Worm (Caenorhabditis elegans) whole organism, L3 larva: ENCODE measurements around the gene slt-1.

Experiments
- R02D3.7 ChIP-seq: fragments of 150-350 bp; optimal IDR thresholded peaks from 2 replicates; lab custom pipeline; 2014; ENCODE audit warnings: missing biosample characterization, missing genetic modification characterization
- ceh-82 ChIP-seq: fragments of 150-350 bp; optimal IDR thresholded peaks from 2 replicates; lab custom pipeline; 2014; ENCODE audit warnings: missing biosample characterization, missing genetic modification characterization
- daf-12 ChIP-seq: fragments of 150-350 bp; optimal IDR thresholded peaks from 2 replicates; lab custom pipeline; 2014; ENCODE audit warnings: missing biosample characterization, missing genetic modification reagents, missing genetic modification characterization
- fkh-10 ChIP-seq: sonication (generic microtip); optimal IDR thresholded peaks from 2 replicates; lab custom pipeline; 2017; ENCODE audit warnings: missing biosample characterization, missing genetic modification reagents, missing genetic modification characterization
- nhr-12 ChIP-seq: fragments of 150-350 bp; optimal IDR thresholded peaks from 2 replicates; lab custom pipeline; 2014; ENCODE audit warnings: missing biosample characterization, missing genetic modification characterization
- nhr-237 ChIP-seq: fragments of 150-350 bp; optimal IDR thresholded peaks from 2 replicates; lab custom pipeline; 2014; ENCODE audit warnings: missing biosample characterization, missing genetic modification characterization
- nhr-77 ChIP-seq: fragments of 150-350 bp; optimal IDR thresholded peaks from 2 replicates; lab custom pipeline; 2014; ENCODE audit warnings: missing biosample characterization, missing genetic modification characterization
- sea-2 ChIP-seq: fragments of 150-350 bp; sonication (generic microtip); optimal IDR thresholded peaks from 4 replicates; lab custom pipeline; 2014; ENCODE audit warnings: missing biosample characterization, missing genetic modification reagents, missing genetic modification characterization
- skn-1 ChIP-seq: fragments of 150-350 bp; optimal IDR thresholded peaks from 2 replicates; lab custom pipeline; 2014; ENCODE audit warnings: missing biosample characterization, missing genetic modification characterization
- snpc-4 ChIP-seq: fragments of 150-350 bp; optimal IDR thresholded peaks from 2 replicates; lab custom pipeline; 2014; ENCODE audit warnings: missing biosample characterization, missing genetic modification characterization
- tbx-2 ChIP-seq: sonication (generic microtip); optimal IDR thresholded peaks from 2 replicates; lab custom pipeline; 2016; ENCODE audit warnings: mild to moderate bottlenecking, missing genetic modification characterization, missing compliant biosample characterization
- unc-39 ChIP-seq: sonication (generic microtip); optimal IDR thresholded peaks from 4 replicates; lab custom pipeline; 2017; ENCODE audit warnings: missing biosample characterization, missing genetic modification characterization
- unc-62 ChIP-seq: fragments of 150-350 bp; sonication (generic microtip); optimal IDR thresholded peaks from 4 replicates; lab custom pipeline; 2014; ENCODE audit warnings: missing biosample characterization, missing genetic modification reagents, missing genetic modification characterization

DNA sequence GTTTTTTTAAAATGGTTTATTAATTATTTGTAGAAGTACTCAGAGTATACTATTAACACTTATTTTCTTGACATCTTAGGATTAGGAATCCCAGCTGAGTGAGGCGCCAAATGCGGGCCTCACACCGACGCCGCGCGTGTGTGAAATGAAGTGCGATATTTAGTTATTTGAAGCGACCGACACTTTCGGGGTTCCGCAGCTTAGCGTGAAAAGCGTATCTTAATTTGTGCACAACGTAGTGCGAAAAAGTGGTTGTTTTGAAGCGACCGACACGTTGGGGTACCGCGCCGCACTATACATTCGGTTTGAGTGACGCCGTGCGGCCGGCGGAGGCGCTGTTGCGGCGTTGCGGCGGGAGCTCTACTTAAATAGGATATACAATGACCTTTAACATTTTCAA lies 30.8 kb downstream of the slt-1 start:
- TF ChIP-seq ceh-82 (tag; lab: Kevin White, UChicago): no peak
- no peak for TF ChIP-seq R02D3.7 (tag; lab: Kevin White, UChicago)
- TF ChIP-seq unc-62 (GFP tag; lab: Kevin White, UChicago): no peak
- TF ChIP-seq nhr-77 (tag; lab: Kevin White, UChicago): no peak
- no peak for TF ChIP-seq snpc-4
- no peak for TF ChIP-seq skn-1
- TF ChIP-seq tbx-2 (tag; lab: Kevin White, UChicago): no peak
- no peak for TF ChIP-seq fkh-10 (GFP tag; lab: Kevin White, UChicago)
- TF ChIP-seq daf-12 (tag; lab: Kevin White, UChicago): no peak
- no peak for TF ChIP-seq nhr-237 (tag; lab: Kevin White, UChicago)
- no peak for TF ChIP-seq unc-39 (tag; lab: Kevin White, UChicago)
- TF ChIP-seq sea-2 (GFP tag; lab: Kevin White, UChicago): no peak
- TF ChIP-seq nhr-12 (tag; lab: Kevin White, UChicago): no peak
